Worm (Caenorhabditis elegans): Measurements from ENCODE around the gene F48G7.8.

ce11 chrV:674213-674612, 46.7 kb upstream of the F48G7.8 start, which contains the start of gene sru-25:
- TF ChIP-seq mcd-1 (GFP tag; IDR thresholded peaks at IDR 0.05) (no peak), F23B12.7 (tag; optimal IDR thresholded peaks at IDR 0.05; ENCODE audit: insufficient read depth) (no peak), attf-5 (GFP tag; optimal IDR thresholded peaks at IDR 0.05) (no peak), repo-1 (tag; optimal IDR thresholded peaks at IDR 0.05) (no peak), F37B4.10 (GFP tag; IDR thresholded peaks at IDR 0.05) (no peak), pha-4 (tag; optimal IDR thresholded peaks at IDR 0.05) (no peak), snpc-4 (GFP tag; optimal IDR thresholded peaks at IDR 0.05) (no peak), snpc-4 (tag; optimal IDR thresholded peaks at IDR 0.05) (no peak), C17E4.6 (GFP tag; IDR thresholded peaks at IDR 0.05) (no peak), Y67H2A.10 (GFP tag; conservative IDR thresholded peaks at IDR 0.05) (no peak), ama-1 (optimal IDR thresholded peaks at IDR 0.05) (no peak), ama-1 (GFP tag; optimal IDR thresholded peaks at IDR 0.05) (no peak)
